Fruit fly (Drosophila melanogaster) whole organism, wandering third instar larva: ENCODE data around the gene CG7275.

ENCODE experiments used
- Abd-B ChIP-seq: fragments of >200 bp; optimal IDR thresholded peaks from 2 replicates; lab custom pipeline; 2017; ENCODE audit warnings: missing biosample characterization, missing genetic modification characterization
- br ChIP-seq: fragments of 200-800 bp; sonication (Bioruptor generic); optimal IDR thresholded peaks from 2 replicates; lab custom pipeline; 2016; ENCODE audit warnings: missing biosample characterization, missing genetic modification characterization
- dsf ChIP-seq: sonication (Bioruptor generic); optimal IDR thresholded peaks from 2 replicates; lab custom pipeline; 2016; ENCODE audit warnings: missing biosample characterization, missing genetic modification characterization, borderline replicate concordance

DNA sequence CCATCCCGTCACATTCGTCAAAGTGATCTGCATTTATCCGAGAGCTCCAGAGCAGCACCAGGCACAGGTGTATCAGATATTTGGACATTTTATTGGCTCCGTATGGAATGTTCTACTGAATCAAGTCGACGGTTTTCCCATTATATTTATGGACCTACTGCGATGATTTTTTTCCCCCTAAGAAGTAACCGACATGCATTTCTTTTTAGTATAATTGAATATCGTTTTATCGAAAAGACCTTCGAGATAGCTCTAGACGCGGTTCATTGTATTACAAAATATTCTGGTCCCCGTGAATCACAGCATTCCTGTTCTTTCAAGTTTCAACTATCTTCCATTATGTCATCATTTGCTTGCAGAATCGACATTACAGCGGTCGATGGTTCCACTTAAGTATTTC, 30.4 kb downstream of the CG7275 start, which contains the start of gene obst-H:
- no peak for TF ChIP-seq dsf (GFP tag; lab: Kevin White, UChicago)
- TF ChIP-seq Abd-B (GFP tag; lab: Kevin White, UChicago), result no peak
- TF ChIP-seq br (GFP tag; lab: Kevin White, UChicago), result no peak
